Worm (Caenorhabditis elegans) whole organism, L4 larva: ENCODE results near the gene R07G3.7.

Source experiments
- F26F4.8 ChIP-seq: fragments of 200-800 bp; sonication (Bioruptor generic); conservative IDR thresholded peaks from 2 replicates; pipeline ENCODE4 v1.3.6; 2022; ENCODE audit warnings: missing genetic modification characterization, missing compliant biosample characterization
- F37D6.2 ChIP-seq: sonication (generic microtip); optimal IDR thresholded peaks from 2 replicates; lab custom pipeline; 2016; ENCODE audit warnings: mild to moderate bottlenecking, missing genetic modification characterization, missing compliant biosample characterization
- F44E2.7 ChIP-seq: fragments of 200-800 bp; sonication (Bioruptor generic); IDR thresholded peaks from 2 replicates; pipeline ENCODE4 v2.1.2; 2022; ENCODE audit warnings: missing genetic modification characterization, missing compliant biosample characterization
- T20F7.1 ChIP-seq: fragments of 200-800 bp; sonication (Bioruptor generic); optimal IDR thresholded peaks from 2 replicates; lab custom pipeline; 2018; ENCODE audit warnings: mild to moderate bottlenecking, missing genetic modification characterization, missing compliant biosample characterization
- Y75B8A.6 ChIP-seq: fragments of 200-800 bp; sonication (Bioruptor generic); IDR thresholded peaks from 2 replicates; pipeline ENCODE4 v1.3.6; 2022; ENCODE audit warnings: missing genetic modification reagents, missing genetic modification characterization, missing compliant biosample characterization
- aha-1 ChIP-seq: fragments of 150-350 bp; peaks from one replicate; lab custom pipeline; 2014; ENCODE audit warnings: missing biosample characterization, missing genetic modification characterization
- arid-1 ChIP-seq: fragments of 200-800 bp; sonication (Bioruptor generic); conservative IDR thresholded peaks from 2 replicates; pipeline ENCODE4 v1.3.6; 2022; ENCODE audit warnings: missing genetic modification reagents, missing genetic modification characterization, missing compliant biosample characterization
- attf-4 ChIP-seq: sonication (generic microtip); optimal IDR thresholded peaks from 3 replicates; lab custom pipeline; 2017; ENCODE audit warnings: missing biosample characterization, missing genetic modification characterization
- ceh-44 ChIP-seq: fragments of 200-800 bp; sonication (Bioruptor generic); IDR thresholded peaks from 2 replicates; pipeline ENCODE4 v1.3.6; 2022; ENCODE audit warnings: missing genetic modification reagents, missing genetic modification characterization, missing compliant biosample characterization
- ctbp-1 ChIP-seq: fragments of 200-800 bp; sonication (Bioruptor generic); IDR thresholded peaks from 2 replicates; pipeline ENCODE4 v1.3.6; 2022; ENCODE audit warnings: missing genetic modification reagents, missing genetic modification characterization, missing compliant biosample characterization
- daf-12 ChIP-seq: fragments of 150-350 bp; optimal IDR thresholded peaks from 2 replicates; lab custom pipeline; 2014; ENCODE audit warnings: missing biosample characterization, missing genetic modification reagents, missing genetic modification characterization
- daf-16 ChIP-seq, 3 experiments: sonication (generic microtip); optimal IDR thresholded peaks; 2 replicates each; lab custom pipeline; 2016 to 2017; ENCODE audit warnings: missing genetic modification characterization in 3 of 3, missing genetic modification reagents in 3 of 3, mild to moderate bottlenecking in 2 of 3, missing compliant biosample characterization in 2 of 3, missing biosample characterization in 1 of 3, moderate library complexity in 1 of 3
- dve-1 ChIP-seq: sonication (generic microtip); optimal IDR thresholded peaks from 2 replicates; lab custom pipeline; 2017; ENCODE audit warnings: antibody characterized with exemption, mild to moderate bottlenecking, missing genetic modification characterization, missing compliant biosample characterization; ENCODE audit not compliant: insufficient read depth
- egl-27 ChIP-seq: sonication (generic microtip); optimal IDR thresholded peaks from 3 replicates; lab custom pipeline; 2017; ENCODE audit warnings: missing biosample characterization, missing genetic modification reagents, missing genetic modification characterization
- fkh-10 ChIP-seq: fragments of 150-350 bp; optimal IDR thresholded peaks from 2 replicates; lab custom pipeline; 2014; ENCODE audit warnings: missing biosample characterization, missing genetic modification reagents, missing genetic modification characterization
- hlh-11 ChIP-seq: fragments of 200-800 bp; sonication (Bioruptor generic); optimal IDR thresholded peaks from 2 replicates; lab custom pipeline; 2018; ENCODE audit warnings: mild to moderate bottlenecking, missing genetic modification characterization, missing compliant biosample characterization
- hlh-30 ChIP-seq: sonication (generic microtip); optimal IDR thresholded peaks from 2 replicates; lab custom pipeline; 2017; ENCODE audit warnings: antibody characterized with exemption, mild to moderate bottlenecking, missing genetic modification characterization, missing compliant biosample characterization; ENCODE audit not compliant: insufficient read depth
- hmg-1.1 ChIP-seq: fragments of 200-800 bp; sonication (Bioruptor generic); IDR thresholded peaks from 2 replicates; pipeline ENCODE4 v1.3.6; 2022; ENCODE audit warnings: missing genetic modification reagents, missing genetic modification characterization, missing compliant biosample characterization
- lin-29 ChIP-seq: fragments of 200-800 bp; sonication (Bioruptor generic); IDR thresholded peaks from 2 replicates; pipeline ENCODE4 v1.3.6; 2022; ENCODE audit warnings: missing genetic modification reagents, missing genetic modification characterization, missing compliant biosample characterization
- madf-9 ChIP-seq: fragments of 200-800 bp; sonication (Bioruptor generic); conservative IDR thresholded peaks from 2 replicates; pipeline ENCODE4 v1.3.6; 2022; ENCODE audit warnings: missing genetic modification reagents, missing genetic modification characterization, missing compliant biosample characterization
- mdt-29 ChIP-seq: fragments of 200-800 bp; sonication (Bioruptor generic); IDR thresholded peaks from 2 replicates; pipeline ENCODE4 v1.3.6; 2022; ENCODE audit warnings: missing genetic modification reagents, missing genetic modification characterization, missing compliant biosample characterization
- mxl-2 ChIP-seq: fragments of 200-800 bp; sonication (Bioruptor generic); conservative IDR thresholded peaks from 2 replicates; pipeline ENCODE4 v1.3.6; 2022; ENCODE audit warnings: missing genetic modification reagents, missing genetic modification characterization, missing compliant biosample characterization
- mxl-3 ChIP-seq: fragments of 200-800 bp; sonication (Bioruptor generic); optimal IDR thresholded peaks from 2 replicates; lab custom pipeline; 2018; ENCODE audit warnings: mild to moderate bottlenecking, missing genetic modification characterization, missing compliant biosample characterization
- nhr-10 ChIP-seq: fragments of 150-350 bp; optimal IDR thresholded peaks from 2 replicates; lab custom pipeline; 2014; ENCODE audit warnings: missing biosample characterization, missing genetic modification characterization
- nhr-102 ChIP-seq: sonication (generic microtip); optimal IDR thresholded peaks from 2 replicates; lab custom pipeline; 2016; ENCODE audit warnings: mild to moderate bottlenecking, missing genetic modification characterization, moderate library complexity, missing compliant biosample characterization
- nhr-237 ChIP-seq: sonication (generic microtip); optimal IDR thresholded peaks from 2 replicates; lab custom pipeline; 2017; ENCODE audit warnings: missing biosample characterization, missing genetic modification characterization
- nhr-25 ChIP-seq: sonication (generic microtip); optimal IDR thresholded peaks from 2 replicates; lab custom pipeline; 2017; ENCODE audit warnings: missing genetic modification characterization, mild to moderate bottlenecking, missing compliant biosample characterization, antibody characterized with exemption, moderate library complexity, borderline replicate concordance; ENCODE audit not compliant: insufficient read depth
- nhr-28 ChIP-seq: fragments of 150-350 bp; optimal IDR thresholded peaks from 2 replicates; lab custom pipeline; 2014; ENCODE audit warnings: missing biosample characterization, missing genetic modification characterization
- nhr-42 ChIP-seq: fragments of 200-800 bp; sonication (Bioruptor generic); IDR thresholded peaks from 2 replicates; pipeline ENCODE4 v1.3.6; 2022; ENCODE audit warnings: missing genetic modification characterization, missing compliant biosample characterization
- nhr-48 ChIP-seq: sonication (generic microtip); optimal IDR thresholded peaks from 2 replicates; lab custom pipeline; 2016; ENCODE audit warnings: mild to moderate bottlenecking, missing genetic modification characterization, missing compliant biosample characterization
- nhr-6 ChIP-seq: fragments of 150-350 bp; optimal IDR thresholded peaks from 2 replicates; lab custom pipeline; 2014; ENCODE audit warnings: missing biosample characterization, missing genetic modification characterization
- nhr-76 ChIP-seq: fragments of 150-350 bp; optimal IDR thresholded peaks from 2 replicates; lab custom pipeline; 2014; ENCODE audit warnings: missing biosample characterization, missing genetic modification characterization
- pha-4 ChIP-seq, 2 experiments: fragments of 150-350 bp in 1 of 2; fragments of 200-800 bp in 1 of 2; sonication (Bioruptor generic) in 1 of 2; IDR thresholded peaks in 1 of 2; optimal IDR thresholded peaks in 1 of 2; 2 replicates each; pipeline versions ENCODE4 v1.3.6 to Lab custom; 2014 to 2022; ENCODE audit warnings: missing genetic modification characterization in 2 of 2, missing genetic modification reagents in 2 of 2, missing biosample characterization in 1 of 2, missing compliant biosample characterization in 1 of 2
- php-3 ChIP-seq: fragments of 200-800 bp; sonication (Bioruptor generic); IDR thresholded peaks from 2 replicates; pipeline ENCODE4 v1.3.6; 2022; ENCODE audit warnings: missing genetic modification reagents, missing genetic modification characterization, missing compliant biosample characterization
- rbr-2 ChIP-seq: sonication (generic microtip); optimal IDR thresholded peaks from 2 replicates; lab custom pipeline; 2016; ENCODE audit warnings: missing genotype, missing genetic modification characterization, missing compliant biosample characterization
- sdz-12 ChIP-seq: fragments of 200-800 bp; sonication (Bioruptor generic); optimal IDR thresholded peaks from 2 replicates; lab custom pipeline; 2018; ENCODE audit warnings: mild to moderate bottlenecking, missing genetic modification characterization, missing compliant biosample characterization
- set-16 ChIP-seq: fragments of 200-800 bp; sonication (Bioruptor generic); IDR thresholded peaks from 2 replicates; pipeline ENCODE4 v1.3.6; 2022; ENCODE audit warnings: missing genetic modification reagents, missing genetic modification characterization, missing compliant biosample characterization
- spr-3 ChIP-seq: fragments of 200-800 bp; sonication (Bioruptor generic); optimal IDR thresholded peaks from 2 replicates; lab custom pipeline; 2018; ENCODE audit warnings: mild to moderate bottlenecking, missing genetic modification characterization, missing compliant biosample characterization
- tag-97 ChIP-seq: fragments of 200-800 bp; sonication (Bioruptor generic); IDR thresholded peaks from 2 replicates; pipeline ENCODE4 v1.3.6; 2022; ENCODE audit warnings: missing genetic modification characterization, missing compliant biosample characterization
- tra-1 ChIP-seq: fragments of 200-800 bp; sonication (Bioruptor generic); IDR thresholded peaks from 2 replicates; pipeline ENCODE4 v1.3.6; 2022; ENCODE audit warnings: missing genetic modification reagents, missing genetic modification characterization, missing compliant biosample characterization
- unc-130 ChIP-seq: sonication (generic microtip); optimal IDR thresholded peaks from 2 replicates; lab custom pipeline; 2016; ENCODE audit warnings: missing genetic modification reagents, missing genetic modification characterization, missing compliant biosample characterization
- vab-7 ChIP-seq: fragments of 200-800 bp; sonication (Bioruptor generic); IDR thresholded peaks from 2 replicates; pipeline ENCODE4 v1.3.6; 2022; ENCODE audit warnings: missing genetic modification reagents, missing genetic modification characterization, missing compliant biosample characterization
- zip-2 ChIP-seq: fragments of 150-350 bp; optimal IDR thresholded peaks from 2 replicates; lab custom pipeline; 2014; ENCODE audit warnings: missing biosample characterization, missing genetic modification characterization
- ztf-11 ChIP-seq: fragments of 150-350 bp; optimal IDR thresholded peaks from 2 replicates; lab custom pipeline; 2014; ENCODE audit warnings: missing biosample characterization, missing genetic modification characterization

Gene R07G3.7

DNA sequence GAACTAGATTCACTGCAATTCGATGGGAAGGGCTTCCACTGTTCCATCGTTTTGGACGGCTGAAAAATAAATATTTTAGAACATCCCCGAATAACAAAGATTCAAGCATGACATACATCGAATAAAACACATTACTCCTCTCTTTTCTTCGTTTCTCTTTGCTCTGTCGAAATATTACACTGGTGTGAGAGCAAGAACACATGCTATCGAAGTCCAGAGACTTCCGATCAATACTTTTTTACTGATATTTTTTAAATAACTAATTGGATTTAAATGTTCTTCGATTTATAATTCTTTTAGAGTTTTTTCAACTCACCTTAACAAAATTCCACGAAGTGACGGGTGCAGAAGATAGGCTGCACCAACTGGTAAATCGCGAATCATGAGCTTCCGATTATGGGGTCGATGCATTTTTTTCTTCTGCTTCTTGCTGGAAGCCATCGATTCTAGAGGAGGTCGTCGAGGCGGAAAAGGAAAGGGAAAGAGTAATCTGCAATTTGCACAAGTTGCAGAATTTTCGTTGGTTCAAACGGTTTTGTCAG is at the start of gene R07G3.7, which contains the start of gene oig-4:
TSS of gene R07G3.7 (minus strand) at position 492 of the 542 bp plus-strand sequence.
TSS of gene oig-4 (plus strand) at position 301 of the 542 bp plus-strand sequence.
- no peak for TF ChIP-seq ztf-11 (tag; lab: Kevin White, UChicago)
- no peak for TF ChIP-seq mdt-29 (GFP tag; lab: Robert Waterston, UW)
- no peak for TF ChIP-seq Y75B8A.6 (GFP tag; lab: Robert Waterston, UW)

DNA sequence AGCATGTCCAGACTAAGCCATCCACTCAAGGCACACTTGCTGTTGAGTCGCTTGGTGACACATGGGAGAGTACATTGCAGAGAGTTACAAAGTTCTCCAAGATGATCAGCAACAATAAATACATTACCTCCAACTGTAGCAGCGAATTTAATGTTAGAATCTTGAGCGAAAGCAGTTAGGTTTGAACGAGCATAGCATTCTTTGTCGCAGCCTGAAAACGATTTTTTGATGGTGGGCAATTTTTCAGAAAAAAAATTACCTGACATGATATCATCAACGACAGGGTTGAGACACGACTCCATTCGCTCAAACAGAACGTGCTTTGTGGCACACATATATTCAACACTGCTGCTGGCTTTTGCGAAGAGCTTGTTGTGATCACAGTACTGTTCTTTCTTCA is 49.5 kb upstream of the R07G3.7 start:
- peak; percentile 60 for TF ChIP-seq aha-1 (tag; lab: Kevin White, UChicago)
- no peak for TF ChIP-seq lin-29 (GFP tag; lab: Robert Waterston, UW)

- TF ChIP-seq nhr-25 (tag; lab: Kevin White, UChicago) (no peak), mxl-2 (GFP tag; lab: Robert Waterston, UW) (no peak), nhr-42 (GFP tag; lab: Robert Waterston, UW) (no peak), nhr-10 (tag; lab: Kevin White, UChicago) (no peak), nhr-102 (tag; lab: Kevin White, UChicago) (no peak), nhr-6 (peak; percentile 44), nhr-237 (tag; lab: Kevin White, UChicago) (no peak), ceh-44 (no peak), set-16 (GFP tag; lab: Robert Waterston, UW) (no peak), spr-3 (GFP tag; lab: Kevin White, UChicago) (no peak), rbr-2 (tag; lab: Kevin White, UChicago) (no peak), egl-27 (tag; lab: Kevin White, UChicago) (no peak), F37D6.2 (tag; lab: Kevin White, UChicago) (no peak), sdz-12 (GFP tag; lab: Kevin White, UChicago) (no peak), mxl-3 (GFP tag; lab: Kevin White, UChicago) (no peak), tra-1 (GFP tag; lab: Robert Waterston, UW) (no peak), tag-97 (GFP tag; lab: Robert Waterston, UW) (no peak), hmg-1.1 (GFP tag; lab: Robert Waterston, UW) (no peak), pha-4 (GFP tag; IDR thresholded peaks at IDR 0.05; lab: Robert Waterston, UW) (no peak), pha-4 (tag; optimal IDR thresholded peaks at IDR 0.05; lab: Kevin White, UChicago) (peak; percentile 59), unc-130 (GFP tag; lab: Kevin White, UChicago) (no peak), dve-1 (tag; lab: Kevin White, UChicago) (peak; percentile 3), daf-12 (no peak), php-3 (GFP tag; lab: Robert Waterston, UW) (no peak), F44E2.7 (GFP tag; lab: Robert Waterston, UW) (no peak), daf-16 (GFP tag; optimal IDR thresholded peaks at IDR 0.05; lab: Kevin White, UChicago) (no peak), daf-16 (tag; optimal IDR thresholded peaks at IDR 0.05; lab: Kevin White, UChicago) (peak; percentile 28), arid-1 (GFP tag; lab: Robert Waterston, UW) (no peak), vab-7 (GFP tag; lab: Robert Waterston, UW) (no peak), hlh-11 (tag; lab: Kevin White, UChicago) (peak; percentile 45), Y75B8A.6 (GFP tag; lab: Robert Waterston, UW) (no peak), ctbp-1 (GFP tag; lab: Robert Waterston, UW) (no peak), hlh-30 (peak; percentile 61), T20F7.1 (GFP tag; lab: Kevin White, UChicago) (peak; percentile 46), zip-2 (tag; lab: Kevin White, UChicago) (no peak), nhr-48 (no peak), fkh-10 (GFP tag; lab: Kevin White, UChicago) (no peak), nhr-76 (tag; lab: Kevin White, UChicago) (no peak), madf-9 (GFP tag; lab: Robert Waterston, UW) (no peak), nhr-28 (peak; percentile 77), attf-4 (tag; lab: Kevin White, UChicago) (no peak), F26F4.8 (GFP tag; lab: Robert Waterston, UW) (no peak)
Measured at ce11 chrII:7662008-7662686, 48.6 kb upstream of the R07G3.7 start, which contains the start of gene alfa-1. alfa-1 (minus strand) TSS chrII:7662522.
